4 fruit fly cellular contexts compared by ENCODE assay signal in genomic region chr3R:6182511-6182910, dm6.
TF ChIP-seq lines count a peak whose summit lies in the region.

No protein-coding gene starts in this region.

- no peak for TF ChIP-seq CTCF in whole organism, embryonic (GFP tag; optimal IDR thresholded peaks at IDR 0.05; lab: Kevin White, UChicago)

TF ChIP-seq in whole organism, embryonic, 481 proteins besides CTCF, POLR2A, EP300 and RAD21 (continues in another document):
- TF ChIP-seq ci (GFP tag; IDR thresholded peaks at IDR 0.05; lab: Robert Waterston, UW) = peak; percentile 61; the same call in 1 of the 3 replicates
- 0 out of 2 replicates have a peak, but pooled peaks have one; percentile 23 for TF ChIP-seq seq (GFP tag; IDR thresholded peaks at IDR 0.05; lab: Robert Waterston, UW)
- TF ChIP-seq Fer3 (tag; optimal IDR thresholded peaks at IDR 0.05; lab: Kevin White, UChicago) = peak; percentile 15
- TF ChIP-seq CG1233 (GFP tag; optimal IDR thresholded peaks at IDR 0.05; lab: Kevin White, UChicago) = peak; percentile 55
- no peak for TF ChIP-seq CG9876 (GFP tag; optimal IDR thresholded peaks at IDR 0.05; lab: Kevin White, UChicago)
- no peak for TF ChIP-seq CG15269 (tag; optimal IDR thresholded peaks at IDR 0.05; lab: Kevin White, UChicago)
- TF ChIP-seq Bdp1 (GFP tag; optimal IDR thresholded peaks at IDR 0.05; lab: Kevin White, UChicago) = no peak
- no peak for TF ChIP-seq CG4328 (GFP tag; optimal IDR thresholded peaks at IDR 0.05; lab: Kevin White, UChicago)
- TF ChIP-seq CG6683 (GFP tag; optimal IDR thresholded peaks at IDR 0.05; lab: Kevin White, UChicago) = no peak
- peak; percentile 35 for TF ChIP-seq CG1603 (tag; optimal IDR thresholded peaks at IDR 0.05; lab: Kevin White, UChicago)
- no peak for TF ChIP-seq schlank (tag; optimal IDR thresholded peaks at IDR 0.05; lab: Kevin White, UChicago)
- no peak for TF ChIP-seq CG4854 (GFP tag; optimal IDR thresholded peaks at IDR 0.05; lab: Kevin White, UChicago)
- TF ChIP-seq trh (GFP tag; optimal IDR thresholded peaks at IDR 0.05; lab: Kevin White, UChicago) = no peak
- TF ChIP-seq kni (GFP tag; optimal IDR thresholded peaks at IDR 0.05; lab: Kevin White, UChicago) = peak; percentile 1
- no peak for TF ChIP-seq NFAT (GFP tag; IDR thresholded peaks at IDR 0.05; lab: Robert Waterston, UW)
- TF ChIP-seq sd (tag; optimal IDR thresholded peaks at IDR 0.05; lab: Kevin White, UChicago) = no peak
- TF ChIP-seq CG7987 (GFP tag; optimal IDR thresholded peaks at IDR 0.05; lab: Kevin White, UChicago) = peak; percentile 36
- TF ChIP-seq Sry-δ (GFP tag; optimal IDR thresholded peaks at IDR 0.05; lab: Kevin White, UChicago) = no peak
- peak; percentile 41; the same call in 1 of the 3 replicates for TF ChIP-seq CG11695 (GFP tag; IDR thresholded peaks at IDR 0.05; lab: Robert Waterston, UW)
- no peak for TF ChIP-seq dm (GFP tag; optimal IDR thresholded peaks at IDR 0.05; lab: Kevin White, UChicago)
- TF ChIP-seq Lim3 (GFP tag; IDR thresholded peaks at IDR 0.05; lab: Robert Waterston, UW) = no peak
- TF ChIP-seq odd (GFP tag; optimal IDR thresholded peaks at IDR 0.05; lab: Kevin White, UChicago) = peak; percentile 29
- no peak for TF ChIP-seq mld (GFP tag; IDR thresholded peaks at IDR 0.05; lab: Robert Waterston, UW; ENCODE audit: partially characterized antibody)

TF ChIP-seq in whole organism, prepupa, 60 proteins besides CTCF, POLR2A, EP300 and RAD21:
- TF ChIP-seq eg (GFP tag; IDR thresholded peaks at IDR 0.05; lab: Robert Waterston, UW) (no peak), CG16779 (tag; optimal IDR thresholded peaks at IDR 0.05; lab: Kevin White, UChicago) (no peak), Lpt (GFP tag; optimal IDR thresholded peaks at IDR 0.05; lab: Kevin White, UChicago) (no peak), Hr39 (GFP tag; optimal IDR thresholded peaks at IDR 0.05; lab: Kevin White, UChicago) (no peak), dac (GFP tag; optimal IDR thresholded peaks at IDR 0.05; lab: Kevin White, UChicago) (no peak), fkh (GFP tag; optimal IDR thresholded peaks at IDR 0.05; lab: Kevin White, UChicago) (peak; percentile 85), CG1621 (tag; optimal IDR thresholded peaks at IDR 0.05; lab: Kevin White, UChicago) (no peak), Met (GFP tag; optimal IDR thresholded peaks at IDR 0.05; lab: Kevin White, UChicago) (no peak), Eip78C (GFP tag; lab: Kevin White, UChicago) (peak; percentile 67), achi (GFP tag; optimal IDR thresholded peaks at IDR 0.05; lab: Kevin White, UChicago) (no peak), CG6163 (GFP tag; IDR thresholded peaks at IDR 0.05; lab: Robert Waterston, UW) (no peak), Smox (GFP tag; optimal IDR thresholded peaks at IDR 0.05; lab: Kevin White, UChicago) (no peak), spab (GFP tag; optimal IDR thresholded peaks at IDR 0.05; lab: Kevin White, UChicago) (no peak), pdm3 (GFP tag; optimal IDR thresholded peaks at IDR 0.05; lab: Kevin White, UChicago) (no peak), CG10669 (GFP tag; optimal IDR thresholded peaks at IDR 0.05; lab: Kevin White, UChicago) (peak; percentile 7)

TF ChIP-seq in whole organism, pupa, 21 proteins besides CTCF, POLR2A, EP300 and RAD21:
- TF ChIP-seq Snoo (tag; optimal IDR thresholded peaks at IDR 0.05; lab: Kevin White, UChicago) (no peak), Pif1A (GFP tag; optimal IDR thresholded peaks at IDR 0.05; lab: Kevin White, UChicago) (peak; percentile 12), fd96Ca (GFP tag; IDR thresholded peaks at IDR 0.05; lab: Robert Waterston, UW) (no peak)

TF ChIP-seq in whole organism, wandering third instar larva, 38 proteins besides CTCF, POLR2A, EP300 and RAD21:
- TF ChIP-seq Vsx2 (GFP tag; optimal IDR thresholded peaks at IDR 0.05; lab: Kevin White, UChicago; ENCODE audit: partially characterized antibody) (no peak), Dfd (GFP tag; optimal IDR thresholded peaks at IDR 0.05; lab: Kevin White, UChicago) (no peak), Hnf4 (GFP tag; optimal IDR thresholded peaks at IDR 0.05; lab: Kevin White, UChicago) (no peak), dmrt93B (GFP tag; optimal IDR thresholded peaks at IDR 0.05; lab: Kevin White, UChicago) (no peak), jim (GFP tag; optimal IDR thresholded peaks at IDR 0.05; lab: Kevin White, UChicago) (no peak), rgr (GFP tag; optimal IDR thresholded peaks at IDR 0.05; lab: Kevin White, UChicago) (peak; percentile 1), Rel (GFP tag; optimal IDR thresholded peaks at IDR 0.05; lab: Kevin White, UChicago) (no peak), Rel (tag; optimal IDR thresholded peaks at IDR 0.05; lab: Kevin White, UChicago) (no peak), sv (GFP tag; optimal IDR thresholded peaks at IDR 0.05; lab: Kevin White, UChicago) (no peak), fru (GFP tag; optimal IDR thresholded peaks at IDR 0.05; lab: Kevin White, UChicago) (no peak), h (GFP tag; optimal IDR thresholded peaks at IDR 0.05; lab: Kevin White, UChicago) (peak; percentile 8), dl (GFP tag; optimal IDR thresholded peaks at IDR 0.05; lab: Kevin White, UChicago; ENCODE audit: insufficient read depth in 1 of 2, partially characterized antibody in 2 of 2) (no peak), Hr83 (GFP tag; optimal IDR thresholded peaks at IDR 0.05; lab: Kevin White, UChicago; ENCODE audit: poor library complexity, severe bottlenecking) (peak; percentile 1)

Comparison
In these comparisons a context has a peak if more than half of its experiments do, and no peak if none do; other contexts are left out.
1. Of the 7 proteins assayed by ChIP-seq in both whole organism, embryonic and whole organism, prepupa: peak only in whole organism, embryonic: Blimp-1 and Sox102F; only in whole organism, prepupa: none; in both: none; in neither: 5.